Worm (Caenorhabditis elegans): ENCODE measurements around the gene lact-4.

ce11 chrII:8508956-8509355 is 28.7 kb upstream of the lact-4 start, which contains the start of gene T13H5.1:
- no peak for TF ChIP-seq him-1 (tag; optimal IDR thresholded peaks at IDR 0.05)
- TF ChIP-seq dao-5 (tag; optimal IDR thresholded peaks at IDR 0.05): no peak

Data from whole organism, L4/young adult.